Fruit fly (Drosophila melanogaster): ENCODE data around the gene CG9737.

DNA sequence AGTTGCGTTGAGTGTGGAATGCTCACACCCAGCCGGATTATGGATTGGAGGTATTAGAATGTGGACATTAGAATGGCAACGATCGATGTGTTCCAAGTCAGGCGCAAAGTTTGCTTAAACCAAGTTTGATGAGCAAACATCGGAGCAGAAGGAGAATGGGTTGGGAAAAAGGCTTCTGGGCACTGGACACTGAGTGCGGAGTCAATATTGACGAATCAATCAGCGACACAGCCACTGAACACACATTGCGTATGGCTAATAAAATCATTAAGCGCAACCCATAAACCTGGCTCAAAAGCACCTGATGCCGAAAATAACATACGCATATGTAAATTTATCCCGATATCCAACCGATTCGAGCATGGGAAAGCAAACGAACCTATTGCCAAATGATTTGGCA is 49.3 kb downstream of the CG9737 start:
- TF ChIP-seq CG8478 (optimal IDR thresholded peaks at IDR 0.05) (no peak), CTCF (optimal IDR thresholded peaks at IDR 0.05) (no peak)
